Worm (Caenorhabditis elegans) whole organism, young adult: ENCODE data around the gene Y41E3.8.

ENCODE experiments used
- hrde-1 ChIP-seq: sonication (generic microtip); optimal IDR thresholded peaks from 2 replicates; lab custom pipeline; 2016; ENCODE audit warnings: missing genetic modification characterization, mild to moderate bottlenecking, missing compliant biosample characterization, moderate library complexity, missing genotype, missing genetic modification reagents, borderline replicate concordance
- nhr-90 ChIP-seq: sonication (generic microtip); optimal IDR thresholded peaks from 2 replicates; lab custom pipeline; 2016; ENCODE audit warnings: missing genotype, mild to moderate bottlenecking, missing genetic modification characterization, missing compliant biosample characterization
- tlf-1 ChIP-seq: fragments of 200-800 bp; sonication (Bioruptor generic); optimal IDR thresholded peaks from 2 replicates; lab custom pipeline; 2018; ENCODE audit warnings: mild to moderate bottlenecking, missing genetic modification characterization, missing compliant biosample characterization

ce11 chrIV:14985019-14985418, 43.8 kb downstream of the Y41E3.8 start:
- no peak for TF ChIP-seq tlf-1 (GFP tag; lab: Kevin White, UChicago)
- TF ChIP-seq nhr-90 (tag; lab: Kevin White, UChicago) = no peak
- no peak for TF ChIP-seq hrde-1 (tag; lab: Kevin White, UChicago)
